Worm (Caenorhabditis elegans): ENCODE data around the gene F21D12.3.

DNA sequence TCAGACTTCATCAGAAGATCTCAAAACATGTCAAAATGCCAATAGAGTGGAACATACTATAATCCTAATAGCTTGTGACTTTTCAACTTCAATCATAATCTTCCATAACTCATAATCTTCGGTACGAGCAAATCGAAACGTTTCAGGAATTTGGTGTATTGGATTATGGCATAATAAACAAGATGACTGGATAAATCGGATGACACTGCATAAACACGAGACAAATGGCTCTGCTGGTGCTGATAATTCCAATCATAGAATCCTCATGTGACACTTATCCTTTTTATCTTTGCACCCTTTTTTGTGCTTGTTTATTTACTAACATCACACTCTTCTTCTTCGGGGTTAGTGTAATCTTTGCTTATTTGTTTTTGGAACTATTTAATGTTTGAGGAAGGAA is 40.8 kb downstream of the F21D12.3 start:
- TF ChIP-seq ama-1 (optimal IDR thresholded peaks at IDR 0.05) (no peak), sea-1 (GFP tag; conservative IDR thresholded peaks at IDR 0.05) (no peak), tbx-37 (GFP tag; conservative IDR thresholded peaks at IDR 0.05) (no peak), tra-4 (tag; optimal IDR thresholded peaks at IDR 0.05) (no peak), scrt-1 (GFP tag; IDR thresholded peaks at IDR 0.05) (no peak), ceh-36 (tag; optimal IDR thresholded peaks at IDR 0.05) (no peak), B0310.2 (tag; optimal IDR thresholded peaks at IDR 0.05) (no peak), hmg-4 (GFP tag; optimal IDR thresholded peaks at IDR 0.05) (no peak)

Data from whole organism, early embryonic.